Worm (Caenorhabditis elegans) whole organism, L2 larva: ENCODE measurements around the gene F02A9.1.
A peak's percentile ranks its signal among the peaks of the same experiment; 100 is the strongest.

Source experiments
- C34F6.9 ChIP-seq: fragments of 150-350 bp; optimal IDR thresholded peaks from 2 replicates; lab custom pipeline; 2014; ENCODE audit warnings: missing biosample characterization, missing genetic modification characterization
- F13H6.1 ChIP-seq: sonication (generic microtip); optimal IDR thresholded peaks from 2 replicates; lab custom pipeline; 2016; ENCODE audit warnings: missing genetic modification characterization, missing compliant biosample characterization
- R02D3.7 ChIP-seq: fragments of 150-350 bp; optimal IDR thresholded peaks from 2 replicates; lab custom pipeline; 2014; ENCODE audit warnings: missing biosample characterization, missing genetic modification characterization
- Y55F3AM.14 ChIP-seq: fragments of 200-800 bp; sonication (Bioruptor generic); optimal IDR thresholded peaks from 2 replicates; lab custom pipeline; 2018; ENCODE audit warnings: mild to moderate bottlenecking, missing genetic modification characterization, missing compliant biosample characterization
- alr-1 ChIP-seq: fragments of 150-350 bp; optimal IDR thresholded peaks from 2 replicates; lab custom pipeline; 2014; ENCODE audit warnings: missing biosample characterization, missing genetic modification characterization
- aly-2 ChIP-seq: fragments of 150-350 bp; optimal IDR thresholded peaks from 2 replicates; lab custom pipeline; 2014; ENCODE audit warnings: missing biosample characterization, missing genetic modification characterization
- blmp-1 ChIP-seq: sonication (generic microtip); optimal IDR thresholded peaks from 2 replicates; lab custom pipeline; 2017; ENCODE audit warnings: missing genetic modification characterization, mild to moderate bottlenecking, missing compliant biosample characterization, antibody characterized with exemption, moderate library complexity; ENCODE audit not compliant: insufficient read depth
- ceh-16 ChIP-seq: fragments of 150-350 bp; optimal IDR thresholded peaks from 2 replicates; lab custom pipeline; 2014; ENCODE audit warnings: missing biosample characterization, missing genetic modification characterization
- ceh-82 ChIP-seq: fragments of 150-350 bp; optimal IDR thresholded peaks from 2 replicates; lab custom pipeline; 2014; ENCODE audit warnings: missing biosample characterization, missing genetic modification characterization
- dmd-4 ChIP-seq: sonication (generic microtip); optimal IDR thresholded peaks from 2 replicates; lab custom pipeline; 2017; ENCODE audit warnings: missing biosample characterization, missing genetic modification characterization
- egl-27 ChIP-seq: sonication (generic microtip); optimal IDR thresholded peaks from 3 replicates; lab custom pipeline; 2017; ENCODE audit warnings: missing biosample characterization, missing genetic modification reagents, missing genetic modification characterization
- fos-1 ChIP-seq: fragments of 150-350 bp; optimal IDR thresholded peaks from 2 replicates; lab custom pipeline; 2014; ENCODE audit warnings: missing biosample characterization, missing genetic modification characterization
- gmeb-1 ChIP-seq: fragments of 150-350 bp; optimal IDR thresholded peaks from 2 replicates; lab custom pipeline; 2014; ENCODE audit warnings: missing biosample characterization, missing genetic modification characterization
- lin-11 ChIP-seq: fragments of 150-350 bp; sonication (generic microtip); optimal IDR thresholded peaks from 2 replicates; lab custom pipeline; 2014; ENCODE audit warnings: missing biosample characterization, missing genetic modification characterization, inconsistent platforms, mixed read lengths
- lin-13 ChIP-seq: fragments of 150-350 bp; optimal IDR thresholded peaks from 2 replicates; lab custom pipeline; 2014; ENCODE audit warnings: missing biosample characterization, missing genetic modification reagents, missing genetic modification characterization
- lin-39 ChIP-seq: fragments of 150-350 bp; optimal IDR thresholded peaks from 2 replicates; lab custom pipeline; 2014; ENCODE audit warnings: missing biosample characterization, missing genetic modification reagents, missing genetic modification characterization
- mab-5 ChIP-seq: fragments of 150-350 bp; optimal IDR thresholded peaks from 2 replicates; lab custom pipeline; 2014; ENCODE audit warnings: missing biosample characterization, missing genetic modification characterization
- mbf-1 ChIP-seq: sonication (generic microtip); optimal IDR thresholded peaks from 2 replicates; lab custom pipeline; 2017; ENCODE audit warnings: missing biosample characterization, missing genetic modification characterization
- nhr-10 ChIP-seq: sonication (generic microtip); optimal IDR thresholded peaks from 2 replicates; lab custom pipeline; 2017; ENCODE audit warnings: missing biosample characterization, missing genetic modification characterization
- nhr-11 ChIP-seq: fragments of 150-350 bp; optimal IDR thresholded peaks from 2 replicates; lab custom pipeline; 2014; ENCODE audit warnings: missing biosample characterization, missing genetic modification characterization
- nhr-129 ChIP-seq: fragments of 150-350 bp; optimal IDR thresholded peaks from 2 replicates; lab custom pipeline; 2014; ENCODE audit warnings: missing biosample characterization, missing genetic modification characterization
- nhr-25 ChIP-seq: fragments of 150-350 bp; sonication (generic microtip); optimal IDR thresholded peaks from 3 replicates; lab custom pipeline; 2014; ENCODE audit warnings: missing biosample characterization, missing genetic modification characterization
- nhr-77 ChIP-seq: fragments of 150-350 bp; optimal IDR thresholded peaks from 2 replicates; lab custom pipeline; 2014; ENCODE audit warnings: missing biosample characterization, missing genetic modification characterization
- peb-1 ChIP-seq: fragments of 150-350 bp; optimal IDR thresholded peaks from 2 replicates; lab custom pipeline; 2014; ENCODE audit warnings: missing biosample characterization, missing genetic modification characterization
- sem-4 ChIP-seq: fragments of 150-350 bp; optimal IDR thresholded peaks from 2 replicates; lab custom pipeline; 2014; ENCODE audit warnings: missing biosample characterization, missing genetic modification reagents, missing genetic modification characterization
- skn-1 ChIP-seq: sonication (generic microtip); optimal IDR thresholded peaks from 2 replicates; lab custom pipeline; 2017; ENCODE audit warnings: missing biosample characterization, missing genetic modification characterization
- sma-3 ChIP-seq: sonication (generic microtip); optimal IDR thresholded peaks from 2 replicates; lab custom pipeline; 2016; ENCODE audit warnings: missing genetic modification reagents, missing genetic modification characterization, missing compliant biosample characterization
- sma-9 ChIP-seq, 2 experiments: fragments of 150-350 bp in 1 of 2; sonication (generic microtip) in 1 of 2; optimal IDR thresholded peaks; 2 replicates each; lab custom pipeline; 2014 to 2016; ENCODE audit warnings: missing genetic modification characterization in 2 of 2, mild to moderate bottlenecking in 1 of 2, missing biosample characterization in 1 of 2, missing compliant biosample characterization in 1 of 2, missing genetic modification reagents in 1 of 2, moderate library complexity in 1 of 2
- snpc-4 ChIP-seq: fragments of 150-350 bp; optimal IDR thresholded peaks from 2 replicates; lab custom pipeline; 2014; ENCODE audit warnings: missing biosample characterization, missing genetic modification characterization
- unc-55 ChIP-seq: fragments of 150-350 bp; sonication (generic microtip); optimal IDR thresholded peaks from 3 replicates; lab custom pipeline; 2014; ENCODE audit warnings: missing biosample characterization, missing genetic modification reagents, missing genetic modification characterization
- unc-62 ChIP-seq: fragments of 150-350 bp; optimal IDR thresholded peaks from 2 replicates; lab custom pipeline; 2014; ENCODE audit warnings: missing biosample characterization, missing genetic modification reagents, missing genetic modification characterization
- ztf-1 ChIP-seq: fragments of 200-800 bp; sonication (Bioruptor generic); conservative IDR thresholded peaks from 2 replicates; pipeline ENCODE4 v1.3.6; 2022; ENCODE audit warnings: missing genetic modification characterization, missing compliant biosample characterization
- ztf-11 ChIP-seq: sonication (generic microtip); optimal IDR thresholded peaks from 2 replicates; lab custom pipeline; 2017; ENCODE audit warnings: missing biosample characterization, missing genetic modification characterization
- ztf-4 ChIP-seq: fragments of 150-350 bp; optimal IDR thresholded peaks from 2 replicates; lab custom pipeline; 2014; ENCODE audit warnings: missing biosample characterization, missing genetic modification characterization

F02A9.1 gene

DNA sequence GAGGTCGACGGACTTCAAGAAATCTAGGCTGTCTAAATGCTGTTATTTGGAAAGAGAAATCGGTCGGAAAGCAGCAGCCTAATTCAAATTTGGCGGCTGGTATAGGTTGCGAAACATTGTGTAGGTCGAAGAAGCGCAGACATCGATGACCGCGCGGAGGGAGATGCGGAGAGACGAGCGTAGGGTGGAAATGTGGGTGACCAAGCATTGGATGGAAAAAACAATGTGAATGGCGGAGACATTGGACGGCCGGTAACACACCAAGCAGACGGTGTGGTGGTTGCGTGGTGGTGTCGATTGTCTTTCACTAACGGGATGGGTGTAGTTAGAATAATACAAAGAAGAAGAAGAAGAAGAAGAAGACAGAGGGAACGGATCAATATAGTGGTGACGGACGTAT is 34.9 kb upstream of the F02A9.1 start:
- TF ChIP-seq skn-1, result no peak
- TF ChIP-seq aly-2 (tag; lab: Kevin White, UChicago), result no peak
- TF ChIP-seq gmeb-1 (tag; lab: Kevin White, UChicago), result no peak

- peak; percentile 19 for TF ChIP-seq unc-55
- TF ChIP-seq, all 48 proteins: peak for 1; not testable (repeated sequence) for 47
These were observed 33.3 kb upstream of the F02A9.1 start for ce11 chrIII:9110914-9111313.

DNA sequence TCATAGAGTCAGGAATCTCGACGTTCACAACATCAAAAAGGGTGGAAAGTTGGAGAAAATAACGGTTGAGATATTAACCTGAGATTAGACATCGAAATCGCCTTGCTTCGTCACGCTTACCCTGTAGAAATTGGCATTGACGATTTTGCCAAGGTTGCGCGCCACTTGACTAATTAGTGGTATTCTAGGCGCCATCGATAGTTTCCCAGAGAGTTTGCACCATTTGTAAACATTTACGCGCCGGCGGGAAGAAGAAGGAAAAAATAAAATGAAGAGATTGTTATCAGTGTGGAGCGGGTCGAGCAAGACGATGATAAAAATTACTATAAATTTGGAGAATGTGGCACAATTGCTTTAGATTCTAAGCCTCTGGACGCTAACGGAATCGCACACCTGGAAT is 32.7 kb upstream of the F02A9.1 start:
- no peak for TF ChIP-seq egl-27
- TF ChIP-seq ceh-16, result peak; percentile 81
- TF ChIP-seq, all 48 proteins: peak for 1

DNA sequence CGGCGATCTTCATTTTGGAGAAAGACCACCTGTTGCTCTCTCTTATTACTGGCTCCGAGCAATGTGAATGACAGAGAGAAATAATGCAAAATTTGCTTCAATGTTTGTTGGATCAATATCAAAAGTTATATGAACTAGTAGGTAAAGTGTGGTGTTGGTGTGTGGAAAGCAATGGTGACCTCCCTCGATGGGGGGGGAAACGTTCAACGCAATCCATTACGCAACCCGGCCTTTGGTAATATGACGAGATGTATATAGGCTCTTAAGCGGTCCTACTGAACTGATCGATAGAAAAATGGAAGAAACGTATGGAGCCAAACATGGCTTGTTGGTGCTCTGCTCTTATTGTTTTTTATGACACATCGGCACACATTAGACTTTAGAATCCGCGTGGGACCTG is 32.1 kb upstream of the F02A9.1 start:
- TF ChIP-seq lin-11 (tag; lab: Kevin White, UChicago), result no peak
- no peak for TF ChIP-seq dmd-4 (tag; lab: Kevin White, UChicago)
- no peak for TF ChIP-seq gmeb-1 (tag; lab: Kevin White, UChicago)
- no peak for TF ChIP-seq sem-4 (tag; lab: Kevin White, UChicago)
- no peak for TF ChIP-seq mbf-1 (tag; lab: Kevin White, UChicago)
- TF ChIP-seq C34F6.9 (tag; lab: Kevin White, UChicago), result no peak
- TF ChIP-seq lin-13 (GFP tag; lab: Kevin White, UChicago), result no peak
- no peak for TF ChIP-seq sma-3 (GFP tag; lab: Kevin White, UChicago)
- no peak for TF ChIP-seq blmp-1
- TF ChIP-seq Y55F3AM.14, result no peak

ce11 chrIII:9109172-9109571 is 31.6 kb upstream of the F02A9.1 start, which contains the start of gene cya-1:
TSS of gene cya-1 (minus strand) at chrIII:9109272.
- no peak for TF ChIP-seq Y55F3AM.14
- no peak for TF ChIP-seq unc-62 (GFP tag; lab: Kevin White, UChicago)
- no peak for TF ChIP-seq nhr-77 (tag; lab: Kevin White, UChicago)
- TF ChIP-seq nhr-10, result no peak
- TF ChIP-seq nhr-129 (tag; lab: Kevin White, UChicago), result no peak
- no peak for TF ChIP-seq egl-27
- no peak for TF ChIP-seq R02D3.7 (tag; lab: Kevin White, UChicago)

ce11 chrIII:9105653-9106052 is 28.0 kb upstream of the F02A9.1 start:
- TF ChIP-seq unc-62 (GFP tag; lab: Kevin White, UChicago) (no peak), sem-4 (tag; lab: Kevin White, UChicago) (no peak), nhr-77 (tag; lab: Kevin White, UChicago) (no peak), egl-27 (no peak), alr-1 (no peak), nhr-25 (no peak), nhr-11 (tag; lab: Kevin White, UChicago) (no peak), ceh-82 (tag; lab: Kevin White, UChicago) (no peak), blmp-1 (no peak)

ce11 chrIII:9104060-9104459 is 26.5 kb upstream of the F02A9.1 start:
- TF ChIP-seq nhr-11 (tag; lab: Kevin White, UChicago), result no peak
- TF ChIP-seq Y55F3AM.14, result peak; percentile 9
- peak; percentile 57 for TF ChIP-seq unc-55
- TF ChIP-seq sma-9 (GFP tag; optimal IDR thresholded peaks at IDR 0.05; lab: Kevin White, UChicago), result peak; percentile 27
- TF ChIP-seq sma-9 (tag; optimal IDR thresholded peaks at IDR 0.05; lab: Kevin White, UChicago), result no peak
- TF ChIP-seq sma-3 (GFP tag; lab: Kevin White, UChicago), result peak; percentile 4
- peak; percentile 56 for TF ChIP-seq gmeb-1 (tag; lab: Kevin White, UChicago)
- no peak for TF ChIP-seq unc-62 (GFP tag; lab: Kevin White, UChicago)
- TF ChIP-seq nhr-129 (tag; lab: Kevin White, UChicago), result peak; percentile 75
- peak; percentile 23 for TF ChIP-seq F13H6.1 (tag; lab: Kevin White, UChicago)
- peak; percentile 13 for TF ChIP-seq fos-1 (tag; lab: Kevin White, UChicago)

ce11 chrIII:9103643-9104042 is 26.0 kb upstream of the F02A9.1 start, which contains the start of gene dos-1:
TSS of gene dos-1 (plus strand) at chrIII:9103943.
- TF ChIP-seq unc-62 (GFP tag; lab: Kevin White, UChicago) (no peak), mab-5 (tag; lab: Kevin White, UChicago) (no peak), dmd-4 (tag; lab: Kevin White, UChicago) (no peak), peb-1 (no peak), aly-2 (tag; lab: Kevin White, UChicago) (no peak), mbf-1 (tag; lab: Kevin White, UChicago) (no peak), snpc-4 (tag; lab: Kevin White, UChicago) (no peak), ztf-1 (GFP tag; lab: Robert Waterston, UW) (no peak), F13H6.1 (tag; lab: Kevin White, UChicago) (no peak), lin-39 (tag; lab: Kevin White, UChicago) (no peak), ztf-11 (tag; lab: Kevin White, UChicago) (no peak), Y55F3AM.14 (no peak), ztf-4 (tag; lab: Kevin White, UChicago) (no peak)
